Worm (Caenorhabditis elegans): ENCODE results near the gene chil-16.

The chil-16 gene

ce11 chrII:9412086-9412608 is 29.6 kb downstream of the chil-16 start, which contains the start of gene arrd-3:
TSS of gene arrd-3 (plus strand) at chrII:9412558.
- TF ChIP-seq dpl-1 (GFP tag; optimal IDR thresholded peaks at IDR 0.05) = no peak
- TF ChIP-seq snpc-3.4 (tag; optimal IDR thresholded peaks at IDR 0.05) = no peak
- TF ChIP-seq ceh-58 (GFP tag; IDR thresholded peaks at IDR 0.05) = no peak
- no peak for TF ChIP-seq egl-44 (GFP tag; IDR thresholded peaks at IDR 0.05)
- TF ChIP-seq dox-1 (GFP tag; IDR thresholded peaks at IDR 0.05) = no peak
- peak; percentile 49 for TF ChIP-seq nhr-80 (tag; optimal IDR thresholded peaks at IDR 0.05)
- TF ChIP-seq ceh-100 (GFP tag; IDR thresholded peaks at IDR 0.05) = no peak
- TF ChIP-seq madf-10 (tag; optimal IDR thresholded peaks at IDR 0.05) = no peak

- TF ChIP-seq Y67H2A.10 (GFP tag; conservative IDR thresholded peaks at IDR 0.05) (no peak), snpc-1.3 (tag; optimal IDR thresholded peaks at IDR 0.05; ENCODE audit: insufficient read depth) (no peak), B0035.1 (tag; optimal IDR thresholded peaks at IDR 0.05) (no peak), ceh-91 (GFP tag; IDR thresholded peaks at IDR 0.05) (no peak), ceh-58 (GFP tag; IDR thresholded peaks at IDR 0.05) (no peak), Y53F4B.3 (GFP tag; IDR thresholded peaks at IDR 0.05) (no peak), ekl-4 (GFP tag; IDR thresholded peaks at IDR 0.05) (no peak), F10E7.11 (tag; optimal IDR thresholded peaks at IDR 0.05) (no peak), hlh-12 (tag; optimal IDR thresholded peaks at IDR 0.05) (no peak), tbp1 (GFP tag; optimal IDR thresholded peaks at IDR 0.05) (no peak), attf-5 (GFP tag; optimal IDR thresholded peaks at IDR 0.05) (no peak), K12H6.12 (tag; optimal IDR thresholded peaks at IDR 0.05) (no peak), xnd-1 (tag; optimal IDR thresholded peaks at IDR 0.05) (no peak), egrh-3 (GFP tag; IDR thresholded peaks at IDR 0.05) (no peak), fkh-3 (tag; optimal IDR thresholded peaks at IDR 0.05) (no peak), ztf-18 (tag; optimal IDR thresholded peaks at IDR 0.05) (no peak), F57A8.1 (GFP tag; optimal IDR thresholded peaks at IDR 0.05) (no peak), cebp-2 (GFP tag; IDR thresholded peaks at IDR 0.05) (no peak), mxl-1 (tag; optimal IDR thresholded peaks at IDR 0.05) (no peak)
Observed at ce11 chrII:9411497-9411896, 30.2 kb downstream of the chil-16 start, which contains the start of gene M176.9. TSS of gene M176.9 (minus strand) at chrII:9411597.

- TF ChIP-seq madf-3 (GFP tag; IDR thresholded peaks at IDR 0.05) (no peak), F33H1.4 (GFP tag; IDR thresholded peaks at IDR 0.05) (no peak), zim-3 (tag; optimal IDR thresholded peaks at IDR 0.05) (no peak), mes-4 (tag; optimal IDR thresholded peaks at IDR 0.05) (no peak), efl-1 (GFP tag; optimal IDR thresholded peaks at IDR 0.05) (no peak), egl-18 (GFP tag; IDR thresholded peaks at IDR 0.05) (no peak), rcor-1 (GFP tag; IDR thresholded peaks at IDR 0.05) (no peak), ztf-18 (tag; optimal IDR thresholded peaks at IDR 0.05) (no peak), pbrm-1 (GFP tag; IDR thresholded peaks at IDR 0.05) (no peak), F22D6.2 (tag; optimal IDR thresholded peaks at IDR 0.05) (no peak)
Observed at ce11 chrII:9407469-9407868, 34.3 kb downstream of the chil-16 start, which contains the start of gene arrd-2. TSS of gene arrd-2 (plus strand) at chrII:9407769.

ce11 chrII:9407020-9407419 is 34.7 kb downstream of the chil-16 start, which contains the start of gene mpz-6:
TSS of gene mpz-6 (minus strand) at chrII:9407120.
- TF ChIP-seq ceh-79 (tag; optimal IDR thresholded peaks at IDR 0.05) = no peak
- TF ChIP-seq lin-40 (tag; optimal IDR thresholded peaks at IDR 0.05) = no peak
- no peak for TF ChIP-seq attf-3 (GFP tag; conservative IDR thresholded peaks at IDR 0.05)
- TF ChIP-seq hmg-20 (GFP tag; IDR thresholded peaks at IDR 0.05) = no peak
- no peak for TF ChIP-seq B0261.1 (tag; optimal IDR thresholded peaks at IDR 0.05)
- TF ChIP-seq lsl-1 (GFP tag; optimal IDR thresholded peaks at IDR 0.05) = no peak
- no peak for TF ChIP-seq nhr-179 (tag; optimal IDR thresholded peaks at IDR 0.05)
- no peak for TF ChIP-seq B0035.1 (tag; optimal IDR thresholded peaks at IDR 0.05)
- no peak for TF ChIP-seq madf-6 (GFP tag; IDR thresholded peaks at IDR 0.05)
- TF ChIP-seq ztf-26 (tag; optimal IDR thresholded peaks at IDR 0.05) = no peak
- no peak for TF ChIP-seq dpl-1 (GFP tag; optimal IDR thresholded peaks at IDR 0.05)
- TF ChIP-seq mes-4 (tag; optimal IDR thresholded peaks at IDR 0.05) = no peak

Measured in whole organism, young adult.